Fruit fly (Drosophila melanogaster) whole organism, embryonic: ENCODE results near the gene Pino.

Experiments used
- Abd-B ChIP-seq: fragments of 200-800 bp; sonication (Bioruptor generic); optimal IDR thresholded peaks from 2 replicates; lab custom pipeline; 2018; ENCODE audit warnings: missing biosample characterization, mild to moderate bottlenecking, missing genetic modification characterization, moderate library complexity
- Atf3 ChIP-seq: fragments of 200-800 bp; sonication (Bioruptor generic); optimal IDR thresholded peaks from 3 replicates; lab custom pipeline; 2016; ENCODE audit warnings: missing biosample characterization, missing genetic modification characterization
- CG10274 ChIP-seq: fragments of 200-800 bp; sonication (Bioruptor generic); optimal IDR thresholded peaks from 3 replicates; lab custom pipeline; 2017; ENCODE audit warnings: missing biosample characterization, mild to moderate bottlenecking, missing genetic modification characterization
- CG10321 ChIP-seq: fragments of 200-800 bp; sonication (Bioruptor generic); IDR thresholded peaks from 2 replicates; pipeline ENCODE4 v1.3.6; 2022; ENCODE audit warnings: missing biosample characterization, missing genetic modification characterization
- CG11093 ChIP-seq: fragments of 200-800 bp; sonication (Bioruptor generic); IDR thresholded peaks from 3 replicates; pipeline ENCODE4 v1.3.6; 2022; ENCODE audit warnings: missing biosample characterization, missing genetic modification characterization
- CG12071 ChIP-seq: fragments of 200-800 bp; sonication (Bioruptor generic); optimal IDR thresholded peaks from 3 replicates; lab custom pipeline; 2018; ENCODE audit warnings: missing biosample characterization, mild to moderate bottlenecking, missing genetic modification characterization
- CG12236 ChIP-seq: fragments of 200-800 bp; sonication (Bioruptor generic); optimal IDR thresholded peaks from 2 replicates; lab custom pipeline; 2016; ENCODE audit warnings: missing biosample characterization, missing genetic modification characterization
- CG13424 ChIP-seq: fragments of 200-800 bp; sonication (Bioruptor generic); optimal IDR thresholded peaks from 2 replicates; lab custom pipeline; 2019; ENCODE audit warnings: missing biosample characterization, mild to moderate bottlenecking, missing genetic modification characterization, moderate library complexity
- CG14965 ChIP-seq: fragments of 200-800 bp; sonication (Bioruptor generic); optimal IDR thresholded peaks from 2 replicates; lab custom pipeline; 2016; ENCODE audit warnings: missing biosample characterization, missing genetic modification characterization, borderline replicate concordance
- CG1832 ChIP-seq: fragments of 200-800 bp; sonication (Bioruptor generic); optimal IDR thresholded peaks from 2 replicates; lab custom pipeline; 2017; ENCODE audit warnings: missing biosample characterization, mild to moderate bottlenecking, missing genetic modification characterization, inconsistent platforms
- CG30403 ChIP-seq: fragments of 200-800 bp; sonication (Bioruptor generic); optimal IDR thresholded peaks from 3 replicates; lab custom pipeline; 2016; ENCODE audit warnings: missing biosample characterization, missing genetic modification characterization
- CG33557 ChIP-seq: fragments of 200-800 bp; sonication (Bioruptor generic); optimal IDR thresholded peaks from 2 replicates; lab custom pipeline; 2019; ENCODE audit warnings: missing biosample characterization, mild to moderate bottlenecking, missing genetic modification characterization, moderate library complexity
- CG3726 ChIP-seq: fragments of 200-800 bp; sonication (Bioruptor generic); IDR thresholded peaks from 3 replicates; pipeline ENCODE4, ENCODE4 v1.3.6; 2022; ENCODE audit warnings: missing biosample characterization, missing genetic modification characterization
- CG3838 ChIP-seq: fragments of 200-800 bp; sonication (Bioruptor generic); optimal IDR thresholded peaks from 3 replicates; lab custom pipeline; 2016; ENCODE audit warnings: missing biosample characterization, missing genetic modification characterization
- CG6854 ChIP-seq: fragments of 200-800 bp; sonication (Bioruptor generic); optimal IDR thresholded peaks from 3 replicates; lab custom pipeline; 2017; ENCODE audit warnings: missing biosample characterization, mild to moderate bottlenecking, missing genetic modification characterization
- CG7987 ChIP-seq: fragments of 200-800 bp; sonication (Bioruptor generic); optimal IDR thresholded peaks from 2 replicates; lab custom pipeline; 2018; ENCODE audit warnings: missing biosample characterization, mild to moderate bottlenecking, missing genetic modification characterization, moderate library complexity
- Drgx ChIP-seq: fragments of 200-800 bp; sonication (Bioruptor generic); IDR thresholded peaks from 2 replicates; pipeline ENCODE4 v1.3.6; 2022; ENCODE audit warnings: missing biosample characterization, missing genetic modification characterization
- E2f2 ChIP-seq: fragments of 200-800 bp; sonication (Bioruptor generic); IDR thresholded peaks from 2 replicates; pipeline ENCODE4 v1.3.6; 2022; ENCODE audit warnings: missing biosample characterization, missing genetic modification characterization
- Eip74EF ChIP-seq, 2 experiments: fragments of 200-800 bp in 1 of 2; fragments of >200 bp in 1 of 2; sonication (Bioruptor generic) in 1 of 2; optimal IDR thresholded peaks; 2 replicates each; lab custom pipeline; 2017 to 2019; ENCODE audit warnings: missing biosample characterization in 2 of 2, missing genetic modification characterization in 2 of 2, mild to moderate bottlenecking in 1 of 2, moderate library complexity in 1 of 2
- HmgD ChIP-seq: fragments of 200-800 bp; sonication (Bioruptor generic); optimal IDR thresholded peaks from 3 replicates; lab custom pipeline; 2016; ENCODE audit warnings: missing biosample characterization, missing genetic modification characterization
- Kr ChIP-seq: fragments of 200-800 bp; sonication (Bioruptor generic); optimal IDR thresholded peaks from 2 replicates; lab custom pipeline; 2017; ENCODE audit warnings: missing biosample characterization, mild to moderate bottlenecking, missing genetic modification characterization
- Mes4 ChIP-seq: fragments of 200-800 bp; sonication (Bioruptor generic); optimal IDR thresholded peaks from 2 replicates; lab custom pipeline; 2016; ENCODE audit warnings: missing biosample characterization, missing genetic modification characterization
- Rfx ChIP-seq: fragments of 200-800 bp; sonication (Bioruptor generic); IDR thresholded peaks from 2 replicates; pipeline ENCODE4 v1.3.6; 2022; ENCODE audit warnings: missing biosample characterization, missing genetic modification characterization
- Sox100B ChIP-seq: fragments of 200-800 bp; sonication (Bioruptor generic); optimal IDR thresholded peaks from 3 replicates; lab custom pipeline; 2018; ENCODE audit warnings: missing biosample characterization, mild to moderate bottlenecking, missing genetic modification characterization
- Xbp1 ChIP-seq: fragments of 200-800 bp; sonication (Bioruptor generic); optimal IDR thresholded peaks from 3 replicates; lab custom pipeline; 2016; ENCODE audit warnings: missing biosample characterization, mild to moderate bottlenecking, missing genetic modification characterization
- ap ChIP-seq: fragments of 200-800 bp; sonication (Bioruptor generic); IDR thresholded peaks from 2 replicates; pipeline ENCODE4 v1.3.6; 2022; ENCODE audit warnings: missing biosample characterization, missing genetic modification characterization
- ato ChIP-seq: fragments of 200-800 bp; sonication (Bioruptor generic); IDR thresholded peaks from 2 replicates; pipeline ENCODE4 v1.3.6; 2022; ENCODE audit warnings: missing biosample characterization, missing genetic modification characterization; ENCODE audit not compliant: partially characterized antibody
- bbx ChIP-seq: fragments of 200-800 bp; sonication (Bioruptor generic); IDR thresholded peaks from 2 replicates; pipeline ENCODE4 v1.3.6; 2022; ENCODE audit warnings: missing biosample characterization, missing genetic modification characterization; ENCODE audit not compliant: partially characterized antibody
- croc ChIP-seq: fragments of 200-800 bp; sonication (Bioruptor generic); conservative IDR thresholded peaks from 3 replicates; pipeline ENCODE4 v1.3.6; 2022; ENCODE audit warnings: missing biosample characterization, missing genetic modification characterization
- danr ChIP-seq: fragments of 200-800 bp; sonication (Bioruptor generic); IDR thresholded peaks from 2 replicates; pipeline ENCODE4 v1.3.6; 2022; ENCODE audit warnings: missing biosample characterization, missing genetic modification characterization
- disco-r ChIP-seq: fragments of 200-800 bp; sonication (Bioruptor generic); optimal IDR thresholded peaks from 2 replicates; lab custom pipeline; 2016; ENCODE audit warnings: missing biosample characterization, missing genetic modification characterization
- dpn ChIP-seq, 2 experiments: fragments of 200-800 bp; sonication (Bioruptor generic); optimal IDR thresholded peaks; 3 replicates each; lab custom pipeline; 2016; ENCODE audit warnings: missing biosample characterization in 2 of 2, missing genetic modification characterization in 2 of 2
- dysf ChIP-seq: fragments of 200-800 bp; sonication (Bioruptor generic); IDR thresholded peaks from 3 replicates; pipeline ENCODE4 v1.3.6; 2022; ENCODE audit warnings: missing biosample characterization, missing genetic modification characterization
- emc ChIP-seq: fragments of 200-800 bp; sonication (Bioruptor generic); optimal IDR thresholded peaks from 2 replicates; lab custom pipeline; 2016; ENCODE audit warnings: missing biosample characterization, missing genetic modification characterization
- exex ChIP-seq: fragments of 200-800 bp; sonication (Bioruptor generic); optimal IDR thresholded peaks from 4 replicates; lab custom pipeline; 2018; ENCODE audit warnings: missing biosample characterization, mild to moderate bottlenecking, missing genetic modification characterization, moderate library complexity
- jumu ChIP-seq: fragments of 200-800 bp; sonication (Bioruptor generic); optimal IDR thresholded peaks from 3 replicates; lab custom pipeline; 2016; ENCODE audit warnings: missing biosample characterization, missing genetic modification characterization
- kah ChIP-seq: fragments of 200-800 bp; sonication (Bioruptor generic); optimal IDR thresholded peaks from 2 replicates; lab custom pipeline; 2018; ENCODE audit warnings: missing biosample characterization, mild to moderate bottlenecking, missing genetic modification characterization
- kay ChIP-seq: fragments of 200-800 bp; sonication (Bioruptor generic); optimal IDR thresholded peaks from 2 replicates; lab custom pipeline; 2016; ENCODE audit warnings: missing biosample characterization, missing genetic modification characterization
- lbe ChIP-seq: fragments of 200-800 bp; sonication (Bioruptor generic); optimal IDR thresholded peaks from 2 replicates; lab custom pipeline; 2016; ENCODE audit warnings: missing biosample characterization, mild to moderate bottlenecking, missing genetic modification characterization
- pnt ChIP-seq: fragments of 200-800 bp; sonication (Bioruptor generic); optimal IDR thresholded peaks from 3 replicates; lab custom pipeline; 2016; ENCODE audit warnings: missing biosample characterization, missing genetic modification characterization
- prd ChIP-seq, 3 experiments: fragments of >200 bp in 2 of 3; fragments of 200-800 bp in 1 of 3; sonication (Bioruptor generic) in 1 of 3; optimal IDR thresholded peaks in 2 of 3; IDR thresholded peaks in 1 of 3; 2 replicates in 2 of 3; 3 replicates in 1 of 3; pipeline versions ENCODE4 v1.3.6 to Lab custom; 2017 to 2022; ENCODE audit warnings: missing biosample characterization in 1 of 3, missing genetic modification characterization in 1 of 3
- pum ChIP-seq: fragments of 200-800 bp; sonication (Bioruptor generic); optimal IDR thresholded peaks from 2 replicates; lab custom pipeline; 2016; ENCODE audit warnings: missing biosample characterization, missing genetic modification characterization
- pzg ChIP-seq: fragments of 200-800 bp; sonication (Bioruptor generic); optimal IDR thresholded peaks from 3 replicates; lab custom pipeline; 2018; ENCODE audit warnings: missing biosample characterization, mild to moderate bottlenecking, missing genetic modification characterization, moderate library complexity
- ranshi ChIP-seq: fragments of 200-800 bp; sonication (Bioruptor generic); IDR thresholded peaks from 2 replicates; pipeline ENCODE4 v1.3.6; 2022; ENCODE audit warnings: missing biosample characterization, missing genetic modification characterization
- repo ChIP-seq: fragments of 200-800 bp; sonication (Bioruptor generic); optimal IDR thresholded peaks from 2 replicates; lab custom pipeline; 2016; ENCODE audit warnings: missing biosample characterization, missing genetic modification characterization
- row ChIP-seq: fragments of 200-800 bp; sonication (Bioruptor generic); IDR thresholded peaks from 3 replicates; pipeline ENCODE4 v1.3.6; 2022; ENCODE audit warnings: missing biosample characterization, missing genetic modification characterization
- sima ChIP-seq: fragments of 200-800 bp; sonication (Bioruptor generic); optimal IDR thresholded peaks from 2 replicates; lab custom pipeline; 2016; ENCODE audit warnings: missing biosample characterization, missing genetic modification characterization
- slp2 ChIP-seq: fragments of 200-800 bp; sonication (Bioruptor generic); optimal IDR thresholded peaks from 2 replicates; lab custom pipeline; 2016; ENCODE audit warnings: missing biosample characterization, missing genetic modification characterization
- tin ChIP-seq: fragments of 200-800 bp; sonication (Bioruptor generic); optimal IDR thresholded peaks from 3 replicates; lab custom pipeline; 2016; ENCODE audit warnings: missing biosample characterization, missing genetic modification characterization
- unpg ChIP-seq: fragments of 200-800 bp; sonication (Bioruptor generic); optimal IDR thresholded peaks from 3 replicates; lab custom pipeline; 2018; ENCODE audit warnings: missing biosample characterization, mild to moderate bottlenecking, missing genetic modification characterization, moderate library complexity
- vvl ChIP-seq: fragments of 200-800 bp; sonication (Bioruptor generic); IDR thresholded peaks from 2 replicates; pipeline ENCODE4 v1.3.6; 2022; ENCODE audit warnings: missing biosample characterization, missing genetic modification characterization

Pino gene

DNA sequence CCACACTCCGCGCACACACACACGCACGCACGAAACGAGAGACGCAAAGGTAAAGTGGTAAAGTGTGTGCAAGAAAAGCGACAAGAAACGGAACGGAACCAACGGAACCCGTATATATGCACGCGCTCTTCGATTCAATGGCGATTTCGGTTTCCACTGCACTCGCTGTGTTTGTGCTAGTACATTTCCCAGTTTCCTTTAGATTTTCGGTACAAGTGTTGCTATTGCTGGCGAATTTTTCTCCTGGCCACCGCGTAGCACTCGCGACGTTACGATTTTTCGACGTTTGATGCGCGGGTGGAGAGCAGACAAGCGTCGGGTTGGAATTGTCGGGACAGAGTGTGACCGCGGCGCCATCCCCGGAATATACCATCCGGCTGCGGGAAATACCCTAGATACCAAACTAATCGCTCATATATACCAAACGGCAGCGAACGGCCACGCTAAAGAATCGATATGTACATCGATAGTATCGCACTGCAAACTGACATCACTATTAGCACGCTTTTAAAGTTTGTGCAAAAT, 51.2 kb downstream of the Pino start, which contains the start of the genes S and ast (continued):
- TF ChIP-seq ato (GFP tag; lab: Robert Waterston, UW) (peak; percentile 95), dpn (GFP tag; optimal IDR thresholded peaks at IDR 0.05; lab: Kevin White, UChicago) (peak; percentile 6 to 23), CG7987 (peak; percentile 68), bbx (GFP tag; lab: Robert Waterston, UW) (peak; percentile 98), Rfx (GFP tag; lab: Robert Waterston, UW) (peak; percentile 62), pzg (peak; percentile 100), CG14965 (GFP tag; lab: Kevin White, UChicago) (no peak), E2f2 (GFP tag; lab: Robert Waterston, UW) (peak; percentile 73), tin (GFP tag; lab: Kevin White, UChicago) (no peak), croc (GFP tag; lab: Robert Waterston, UW) (no peak), CG10274 (GFP tag; lab: Kevin White, UChicago) (no peak), CG3838 (no peak), unpg (peak; percentile 25), emc (GFP tag; lab: Kevin White, UChicago) (no peak), sima (no peak), prd (optimal IDR thresholded peaks at IDR 0.05; lab: Kevin White, UChicago) (no peak), prd (GFP tag; IDR thresholded peaks at IDR 0.05; lab: Robert Waterston, UW) (no peak), CG12071 (GFP tag; lab: Kevin White, UChicago) (no peak), CG6854 (GFP tag; lab: Kevin White, UChicago) (peak; percentile 58), CG3726 (GFP tag; lab: Robert Waterston, UW) (no peak), Sox100B (no peak), CG10321 (GFP tag; lab: Robert Waterston, UW) (no peak), CG33557 (GFP tag; lab: Kevin White, UChicago) (no peak), Kr (GFP tag; lab: Kevin White, UChicago) (no peak), CG1832 (no peak), ap (GFP tag; lab: Robert Waterston, UW) (no peak), exex (tag; lab: Kevin White, UChicago) (no peak), slp2 (GFP tag; lab: Kevin White, UChicago) (no peak), Xbp1 (peak; percentile 40), lbe (GFP tag; lab: Kevin White, UChicago) (no peak), CG13424 (tag; lab: Kevin White, UChicago) (peak; percentile 21), Abd-B (GFP tag; lab: Kevin White, UChicago) (no peak), ranshi (GFP tag; lab: Robert Waterston, UW) (peak; percentile 37; the same call in 1 of the 2 replicates), kah (GFP tag; lab: Kevin White, UChicago) (no peak), Eip74EF (GFP tag; optimal IDR thresholded peaks at IDR 0.05; lab: Kevin White, UChicago) (no peak), disco-r (GFP tag; lab: Kevin White, UChicago) (no peak), HmgD (peak; percentile 62), danr (no peak), pum (GFP tag; lab: Kevin White, UChicago) (peak; percentile 0), CG11093 (GFP tag; lab: Robert Waterston, UW) (no peak), CG12236 (GFP tag; lab: Kevin White, UChicago) (no peak), Drgx (GFP tag; lab: Robert Waterston, UW) (no peak), kay (GFP tag; lab: Kevin White, UChicago) (no peak), Mes4 (GFP tag; lab: Kevin White, UChicago) (no peak), repo (no peak), CG30403 (GFP tag; lab: Kevin White, UChicago) (no peak), pnt (GFP tag; lab: Kevin White, UChicago) (no peak), Atf3 (GFP tag; lab: Kevin White, UChicago) (no peak), dysf (GFP tag; lab: Robert Waterston, UW) (0 out of 3 replicates have a peak, but pooled peaks have one; percentile 27), vvl (GFP tag; lab: Robert Waterston, UW) (peak; percentile 59), jumu (GFP tag; lab: Kevin White, UChicago) (peak; percentile 33), row (GFP tag; lab: Robert Waterston, UW) (peak; percentile 68)
